Worm (Caenorhabditis elegans): ENCODE measurements around the gene slc-36.5.

The slc-36.5 gene

ce11 chrII:6823233-6823632 is 53.6 kb downstream of the slc-36.5 start:
- TF ChIP-seq sma-3 (GFP tag; optimal IDR thresholded peaks at IDR 0.05) (no peak), nhr-77 (tag; optimal IDR thresholded peaks at IDR 0.05) (no peak), nhr-25 (tag; optimal IDR thresholded peaks at IDR 0.05) (peak; percentile 80), ceh-16 (tag; optimal IDR thresholded peaks at IDR 0.05) (peak; percentile 72), ZK546.5 (tag; optimal IDR thresholded peaks at IDR 0.05) (no peak), lsy-2 (tag; optimal IDR thresholded peaks at IDR 0.05) (peak in 1 of 2 experiments; percentile 53), elt-3 (tag; optimal IDR thresholded peaks at IDR 0.05) (no peak), F13H6.1 (tag; optimal IDR thresholded peaks at IDR 0.05) (peak; percentile 68), nhr-21 (tag; optimal IDR thresholded peaks at IDR 0.05) (no peak), gmeb-1 (tag; optimal IDR thresholded peaks at IDR 0.05) (no peak), nhr-237 (tag; optimal IDR thresholded peaks at IDR 0.05) (no peak), Y55F3AM.14 (GFP tag; optimal IDR thresholded peaks at IDR 0.05) (peak; percentile 8), mab-5 (tag; optimal IDR thresholded peaks at IDR 0.05) (peak; percentile 92), R02D3.7 (tag; optimal IDR thresholded peaks at IDR 0.05) (no peak), blmp-1 (tag; optimal IDR thresholded peaks at IDR 0.05; ENCODE audit: insufficient read depth) (no peak), skn-1 (tag; optimal IDR thresholded peaks at IDR 0.05) (no peak), nhr-23 (tag; optimal IDR thresholded peaks at IDR 0.05) (no peak), sma-9 (GFP tag; optimal IDR thresholded peaks at IDR 0.05) (peak; percentile 78), sma-9 (tag; optimal IDR thresholded peaks at IDR 0.05) (no peak), crh-2 (tag; optimal IDR thresholded peaks at IDR 0.05) (peak; percentile 53), lin-39 (tag; optimal IDR thresholded peaks at IDR 0.05) (peak; percentile 46), nhr-10 (tag; optimal IDR thresholded peaks at IDR 0.05) (no peak), alr-1 (tag; optimal IDR thresholded peaks at IDR 0.05) (no peak), elt-1 (tag; optimal IDR thresholded peaks at IDR 0.05) (no peak), mbf-1 (tag; optimal IDR thresholded peaks at IDR 0.05) (no peak), unc-62 (GFP tag; optimal IDR thresholded peaks at IDR 0.05) (peak; percentile 92), ceh-82 (tag; optimal IDR thresholded peaks at IDR 0.05) (no peak), nhr-129 (tag; optimal IDR thresholded peaks at IDR 0.05) (peak; percentile 63), nhr-6 (tag; optimal IDR thresholded peaks at IDR 0.05) (no peak), egl-27 (tag; optimal IDR thresholded peaks at IDR 0.05) (no peak), peb-1 (tag; optimal IDR thresholded peaks at IDR 0.05) (no peak), unc-55 (GFP tag; optimal IDR thresholded peaks at IDR 0.05) (no peak), ama-1 (optimal IDR thresholded peaks at IDR 0.05) (no peak), nhr-12 (tag; optimal IDR thresholded peaks at IDR 0.05) (no peak), ztf-1 (GFP tag; conservative IDR thresholded peaks at IDR 0.05) (no peak), C34F6.9 (tag; optimal IDR thresholded peaks at IDR 0.05) (peak; percentile 31), ztf-4 (tag; optimal IDR thresholded peaks at IDR 0.05) (peak; percentile 23), zag-1 (tag; optimal IDR thresholded peaks at IDR 0.05) (peak; percentile 22), sem-4 (tag; optimal IDR thresholded peaks at IDR 0.05) (peak; percentile 88), aly-2 (tag; optimal IDR thresholded peaks at IDR 0.05) (no peak), nhr-11 (tag; optimal IDR thresholded peaks at IDR 0.05) (no peak), fos-1 (tag; optimal IDR thresholded peaks at IDR 0.05) (no peak), unc-39 (tag; optimal IDR thresholded peaks at IDR 0.05) (no peak), lin-13 (GFP tag; optimal IDR thresholded peaks at IDR 0.05) (no peak), dmd-4 (tag; optimal IDR thresholded peaks at IDR 0.05) (no peak), lin-11 (tag; optimal IDR thresholded peaks at IDR 0.05) (no peak), snpc-4 (tag; optimal IDR thresholded peaks at IDR 0.05) (peak; percentile 31), ztf-11 (tag; optimal IDR thresholded peaks at IDR 0.05) (no peak), mdl-1 (tag; optimal IDR thresholded peaks at IDR 0.05) (peak in 1 of 2 experiments; percentile 29)

All from whole organism, L2 larva.